Worm (Caenorhabditis elegans) whole organism, young adult: ENCODE data around the gene arl-3.

Source experiments
- B0035.1 ChIP-seq: sonication (generic microtip); optimal IDR thresholded peaks from 2 replicates; lab custom pipeline; 2016; ENCODE audit warnings: missing genetic modification characterization, mild to moderate bottlenecking, missing compliant biosample characterization, missing genotype, missing genetic modification reagents
- B0261.1 ChIP-seq: sonication (generic microtip); optimal IDR thresholded peaks from 2 replicates; lab custom pipeline; 2016; ENCODE audit warnings: mild to moderate bottlenecking, missing genetic modification characterization, moderate library complexity, missing compliant biosample characterization
- D2030.7 ChIP-seq: fragments of 200-800 bp; sonication (Bioruptor generic); IDR thresholded peaks from 2 replicates; pipeline ENCODE4 v1.3.6; 2022; ENCODE audit warnings: missing genetic modification reagents, missing genetic modification characterization, missing compliant biosample characterization
- K12H6.12 ChIP-seq: fragments of 200-800 bp; sonication (Bioruptor generic); optimal IDR thresholded peaks from 2 replicates; lab custom pipeline; 2018; ENCODE audit warnings: mild to moderate bottlenecking, missing genetic modification characterization, missing compliant biosample characterization
- Y56A3A.18 ChIP-seq: fragments of 200-800 bp; sonication (Bioruptor generic); IDR thresholded peaks from 2 replicates; pipeline ENCODE4 v1.3.6; 2022; ENCODE audit warnings: missing genetic modification reagents, missing genetic modification characterization, missing compliant biosample characterization
- attf-5 ChIP-seq: fragments of 200-800 bp; sonication (Bioruptor generic); optimal IDR thresholded peaks from 2 replicates; lab custom pipeline; 2018; ENCODE audit warnings: mild to moderate bottlenecking, missing genetic modification characterization, missing compliant biosample characterization
- attf-6 ChIP-seq: fragments of 200-800 bp; sonication (Bioruptor generic); IDR thresholded peaks from 2 replicates; pipeline ENCODE4 v1.3.6; 2022; ENCODE audit warnings: missing genetic modification reagents, missing genetic modification characterization, missing compliant biosample characterization
- bed-1 ChIP-seq: fragments of 200-800 bp; sonication (Bioruptor generic); IDR thresholded peaks from 2 replicates; pipeline ENCODE4 v1.3.6; 2022; ENCODE audit warnings: missing genetic modification reagents, missing genetic modification characterization, missing compliant biosample characterization
- bed-2 ChIP-seq: fragments of 200-800 bp; sonication (Bioruptor generic); IDR thresholded peaks from 2 replicates; pipeline ENCODE4 v1.3.6; 2022; ENCODE audit warnings: missing genetic modification reagents, missing genetic modification characterization, missing compliant biosample characterization
- ccch-3 ChIP-seq: fragments of 200-800 bp; sonication (Bioruptor generic); optimal IDR thresholded peaks from 2 replicates; lab custom pipeline; 2018; ENCODE audit warnings: mild to moderate bottlenecking, missing genetic modification characterization, missing compliant biosample characterization
- cebp-1 ChIP-seq, 2 experiments: fragments of 200-800 bp in 1 of 2; sonication (Bioruptor generic) in 1 of 2; sonication (generic microtip) in 1 of 2; IDR thresholded peaks in 1 of 2; optimal IDR thresholded peaks in 1 of 2; 2 replicates each; pipeline versions ENCODE4 v1.3.6 to Lab custom; 2017 to 2022; ENCODE audit warnings: missing compliant biosample characterization in 2 of 2, missing genetic modification characterization in 2 of 2, mild to moderate bottlenecking in 1 of 2, missing genetic modification reagents in 1 of 2, moderate library complexity in 1 of 2
- cebp-2 ChIP-seq: fragments of 200-800 bp; sonication (Bioruptor generic); IDR thresholded peaks from 2 replicates; pipeline ENCODE4 v1.3.6; 2022; ENCODE audit warnings: missing genetic modification characterization, missing compliant biosample characterization
- ceh-27 ChIP-seq: fragments of 200-800 bp; sonication (Bioruptor generic); optimal IDR thresholded peaks from 2 replicates; lab custom pipeline; 2018; ENCODE audit warnings: mild to moderate bottlenecking, missing genetic modification characterization, moderate library complexity, missing compliant biosample characterization
- ceh-40 ChIP-seq: fragments of 200-800 bp; sonication (Bioruptor generic); IDR thresholded peaks from 2 replicates; pipeline ENCODE4 v1.3.6; 2022; ENCODE audit warnings: missing genetic modification characterization, missing compliant biosample characterization
- ceh-58 ChIP-seq: fragments of 200-800 bp; sonication (Bioruptor generic); IDR thresholded peaks from 2 replicates; pipeline ENCODE4 v1.3.6; 2022; ENCODE audit warnings: missing genetic modification characterization, missing compliant biosample characterization
- efl-1 ChIP-seq: fragments of 150-350 bp; optimal IDR thresholded peaks from 2 replicates; lab custom pipeline; 2014; ENCODE audit warnings: missing biosample characterization, missing genetic modification reagents, missing genetic modification characterization
- ets-4 ChIP-seq: fragments of 200-800 bp; sonication (Bioruptor generic); optimal IDR thresholded peaks from 2 replicates; lab custom pipeline; 2018; ENCODE audit warnings: mild to moderate bottlenecking, missing genetic modification characterization, missing compliant biosample characterization
- hmg-1.2 ChIP-seq: fragments of 200-800 bp; sonication (Bioruptor generic); IDR thresholded peaks from 2 replicates; pipeline ENCODE4 v1.3.6; 2022; ENCODE audit warnings: missing genetic modification reagents, missing genetic modification characterization, missing compliant biosample characterization
- let-607 ChIP-seq, 2 experiments: fragments of 200-800 bp in 1 of 2; sonication (Bioruptor generic) in 1 of 2; sonication (generic microtip) in 1 of 2; optimal IDR thresholded peaks; 2 replicates each; lab custom pipeline; 2016 to 2018; ENCODE audit warnings: mild to moderate bottlenecking in 2 of 2, missing compliant biosample characterization in 2 of 2, missing genetic modification characterization in 2 of 2, moderate library complexity in 2 of 2, missing genotype in 1 of 2
- lin-26 ChIP-seq: fragments of 200-800 bp; sonication (Bioruptor generic); IDR thresholded peaks from 2 replicates; pipeline ENCODE4 v1.3.6; 2022; ENCODE audit warnings: missing genetic modification reagents, missing genetic modification characterization, missing compliant biosample characterization
- mcd-1 ChIP-seq: fragments of 200-800 bp; sonication (Bioruptor generic); IDR thresholded peaks from 2 replicates; pipeline ENCODE4 v1.3.6; 2022; ENCODE audit warnings: missing genetic modification reagents, missing genetic modification characterization, missing compliant biosample characterization
- nhr-179 ChIP-seq: sonication (generic microtip); optimal IDR thresholded peaks from 2 replicates; lab custom pipeline; 2016; ENCODE audit warnings: mild to moderate bottlenecking, missing genetic modification characterization, missing compliant biosample characterization
- nhr-90 ChIP-seq: sonication (generic microtip); optimal IDR thresholded peaks from 2 replicates; lab custom pipeline; 2016; ENCODE audit warnings: missing genotype, mild to moderate bottlenecking, missing genetic modification characterization, missing compliant biosample characterization
- pha-4 ChIP-seq: fragments of 150-350 bp; sonication (generic microtip); optimal IDR thresholded peaks from 2 replicates; lab custom pipeline; 2014; ENCODE audit warnings: missing biosample characterization, missing genetic modification reagents, missing genetic modification characterization
- rpc-1 ChIP-seq, 2 experiments: fragments of 150-350 bp in 1 of 2; sonication (generic microtip) in 1 of 2; optimal IDR thresholded peaks; 2 replicates each; lab custom pipeline; 2014 to 2018; ENCODE audit warnings: missing biosample characterization in 1 of 2, missing genetic modification characterization in 1 of 2, missing genetic modification reagents in 1 of 2, missing genotype in 1 of 2
- snpc-1.1 ChIP-seq: sonication (generic microtip); optimal IDR thresholded peaks from 2 replicates; lab custom pipeline; 2017; ENCODE audit warnings: missing genetic modification characterization, mild to moderate bottlenecking, missing compliant biosample characterization, antibody characterized with exemption, moderate library complexity, missing genotype, missing genetic modification reagents; ENCODE audit not compliant: insufficient read depth
- snpc-4 ChIP-seq, 5 experiments: fragments of 150-350 bp in 1 of 5; sonication (generic microtip) in 4 of 5; optimal IDR thresholded peaks; 2 replicates each; lab custom pipeline; 2014 to 2018; ENCODE audit warnings: missing genetic modification characterization in 5 of 5, missing biosample characterization in 3 of 5, antibody characterized with exemption in 2 of 5, mild to moderate bottlenecking in 2 of 5, missing compliant biosample characterization in 2 of 5, missing genotype in 2 of 5, moderate library complexity in 2 of 5, missing genetic modification reagents in 1 of 5
- sptf-2 ChIP-seq: fragments of 200-800 bp; sonication (Bioruptor generic); optimal IDR thresholded peaks from 2 replicates; lab custom pipeline; 2018; ENCODE audit warnings: mild to moderate bottlenecking, missing genetic modification characterization, missing compliant biosample characterization
- tbp1 ChIP-seq: fragments of 200-800 bp; sonication (Bioruptor generic); optimal IDR thresholded peaks from 2 replicates; lab custom pipeline; 2018; ENCODE audit warnings: mild to moderate bottlenecking, missing genetic modification characterization, missing compliant biosample characterization
- tbx-9 ChIP-seq: sonication (generic microtip); optimal IDR thresholded peaks from 2 replicates; lab custom pipeline; 2016; ENCODE audit warnings: borderline replicate concordance, missing genetic modification characterization, inconsistent platforms, missing compliant biosample characterization
- unc-62 ChIP-seq: fragments of 150-350 bp; optimal IDR thresholded peaks from 2 replicates; lab custom pipeline; 2014; ENCODE audit warnings: missing biosample characterization, missing genetic modification reagents, missing genetic modification characterization
- ztf-25 ChIP-seq: fragments of 200-800 bp; sonication (Bioruptor generic); IDR thresholded peaks from 2 replicates; pipeline ENCODE4 v1.3.6; 2022; ENCODE audit warnings: missing genetic modification reagents, missing genetic modification characterization, missing compliant biosample characterization
- ztf-28 ChIP-seq: fragments of 200-800 bp; sonication (Bioruptor generic); IDR thresholded peaks from 2 replicates; pipeline ENCODE4 v1.3.6; 2022; ENCODE audit warnings: missing genetic modification reagents, missing genetic modification characterization, missing compliant biosample characterization

arl-3 gene

ce11 chrII:14641387-14641786 lies 35.1 kb downstream of the arl-3 start:
- TF ChIP-seq tbp1 (GFP tag; lab: Kevin White, UChicago) (peak; percentile 51), mcd-1 (GFP tag; lab: Robert Waterston, UW) (peak; percentile 30; the same call in 1 of the 2 replicates), snpc-4 (GFP tag; optimal IDR thresholded peaks at IDR 0.05; lab: Kevin White, UChicago) (peak; percentile 52), snpc-4 (tag; optimal IDR thresholded peaks at IDR 0.05; lab: Kevin White, UChicago) (peak; percentile 55 to 94 (median 76)), B0261.1 (tag; lab: Kevin White, UChicago) (peak; percentile 29), hmg-1.2 (peak; percentile 69), rpc-1 (optimal IDR thresholded peaks at IDR 0.05; lab: Kevin White, UChicago) (peak; percentile 24), rpc-1 (tag; optimal IDR thresholded peaks at IDR 0.05; lab: Kevin White, UChicago) (peak; percentile 64), lin-26 (peak; percentile 52; the same call in 1 of the 2 replicates), D2030.7 (GFP tag; lab: Robert Waterston, UW) (peak; percentile 64), snpc-1.1 (peak; percentile 76)

- TF ChIP-seq ets-4 (no peak), pha-4 (tag; lab: Kevin White, UChicago) (no peak), ccch-3 (GFP tag; lab: Kevin White, UChicago) (no peak)
Measured at ce11 chrII:14643983-14644382, 37.7 kb downstream of the arl-3 start, which contains the start of gene atgp-2. Gene atgp-2, minus strand, starts transcription at chrII:14644083.

- no peak for TF ChIP-seq bed-2 (GFP tag; lab: Robert Waterston, UW)
Measured at ce11 chrII:14644465-14644864, 38.2 kb downstream of the arl-3 start.

ce11 chrII:14645290-14645689 lies 39.0 kb downstream of the arl-3 start:
- TF ChIP-seq efl-1 (GFP tag; lab: Kevin White, UChicago) (no peak), ztf-25 (no peak), tbx-9 (tag; lab: Kevin White, UChicago) (no peak), snpc-4 (GFP tag; optimal IDR thresholded peaks at IDR 0.05; lab: Kevin White, UChicago) (no peak), snpc-4 (tag; optimal IDR thresholded peaks at IDR 0.05; lab: Kevin White, UChicago) (peak in 2 of 4 experiments; percentile 15 to 40), ceh-58 (GFP tag; lab: Robert Waterston, UW) (no peak), cebp-2 (no peak), ceh-27 (GFP tag; lab: Kevin White, UChicago) (no peak), attf-5 (GFP tag; lab: Kevin White, UChicago) (no peak), attf-6 (GFP tag; lab: Robert Waterston, UW) (no peak), K12H6.12 (tag; lab: Kevin White, UChicago) (no peak), sptf-2 (GFP tag; lab: Kevin White, UChicago) (no peak), B0035.1 (tag; lab: Kevin White, UChicago) (no peak), bed-1 (no peak), hmg-1.2 (peak; percentile 74; the same call in 1 of the 2 replicates), nhr-90 (tag; lab: Kevin White, UChicago) (no peak), ztf-28 (no peak), let-607 (tag; optimal IDR thresholded peaks at IDR 0.05; lab: Kevin White, UChicago) (no peak), nhr-179 (tag; lab: Kevin White, UChicago) (no peak), ceh-40 (GFP tag; lab: Robert Waterston, UW) (no peak), ets-4 (no peak), Y56A3A.18 (no peak), tbp1 (GFP tag; lab: Kevin White, UChicago) (no peak), cebp-1 (GFP tag; IDR thresholded peaks at IDR 0.05; lab: Robert Waterston, UW) (no peak), cebp-1 (tag; optimal IDR thresholded peaks at IDR 0.05; lab: Kevin White, UChicago) (peak; percentile 64), unc-62 (GFP tag; lab: Kevin White, UChicago) (no peak)
